Fruit fly (Drosophila melanogaster) whole organism, embryonic: ENCODE data around the gene CG32271.

Source experiments
- Antp ChIP-seq: fragments of 200-800 bp; sonication (Bioruptor generic); optimal IDR thresholded peaks from 3 replicates; lab custom pipeline; 2016; ENCODE audit warnings: missing biosample characterization, missing genetic modification characterization
- CG10321 ChIP-seq: fragments of 200-800 bp; sonication (Bioruptor generic); IDR thresholded peaks from 2 replicates; pipeline ENCODE4 v1.3.6; 2022; ENCODE audit warnings: missing biosample characterization, missing genetic modification characterization
- CG10431 ChIP-seq: fragments of 200-800 bp; sonication (Bioruptor generic); optimal IDR thresholded peaks from 3 replicates; lab custom pipeline; 2018; ENCODE audit warnings: missing biosample characterization, mild to moderate bottlenecking, missing genetic modification characterization
- CG11398 ChIP-seq: fragments of 200-800 bp; sonication (Bioruptor generic); optimal IDR thresholded peaks from 2 replicates; lab custom pipeline; 2016; ENCODE audit warnings: missing biosample characterization, missing genetic modification characterization
- CG12219 ChIP-seq: fragments of 200-800 bp; sonication (Bioruptor generic); optimal IDR thresholded peaks from 3 replicates; lab custom pipeline; 2018; ENCODE audit warnings: missing biosample characterization, mild to moderate bottlenecking, missing genetic modification characterization
- CG13624 ChIP-seq: fragments of 200-800 bp; sonication (Bioruptor generic); optimal IDR thresholded peaks from 2 replicates; lab custom pipeline; 2016; ENCODE audit warnings: missing biosample characterization, missing genetic modification characterization
- CG15011 ChIP-seq: fragments of 200-800 bp; sonication (Bioruptor generic); optimal IDR thresholded peaks from 3 replicates; lab custom pipeline; 2018; ENCODE audit warnings: missing biosample characterization, mild to moderate bottlenecking, missing genetic modification characterization
- CG1529 ChIP-seq: fragments of 200-800 bp; sonication (Bioruptor generic); optimal IDR thresholded peaks from 3 replicates; lab custom pipeline; 2018; ENCODE audit warnings: missing biosample characterization, missing genetic modification characterization
- CG1792 ChIP-seq: fragments of 200-800 bp; sonication (Bioruptor generic); optimal IDR thresholded peaks from 2 replicates; lab custom pipeline; 2016; ENCODE audit warnings: missing biosample characterization, missing genetic modification characterization
- CG3163 ChIP-seq: fragments of 200-800 bp; sonication (Bioruptor generic); optimal IDR thresholded peaks from 3 replicates; lab custom pipeline; 2016; ENCODE audit warnings: missing biosample characterization, missing genetic modification characterization
- CG3838 ChIP-seq: fragments of 200-800 bp; sonication (Bioruptor generic); optimal IDR thresholded peaks from 3 replicates; lab custom pipeline; 2016; ENCODE audit warnings: missing biosample characterization, missing genetic modification characterization
- CG7987 ChIP-seq: fragments of 200-800 bp; sonication (Bioruptor generic); optimal IDR thresholded peaks from 2 replicates; lab custom pipeline; 2018; ENCODE audit warnings: missing biosample characterization, mild to moderate bottlenecking, missing genetic modification characterization, moderate library complexity
- CG8281 ChIP-seq: fragments of 200-800 bp; sonication (Bioruptor generic); optimal IDR thresholded peaks from 2 replicates; lab custom pipeline; 2018; ENCODE audit warnings: missing biosample characterization, mild to moderate bottlenecking, missing genetic modification characterization, moderate library complexity
- CG8290 ChIP-seq, 3 experiments: fragments of 200-800 bp; sonication (Bioruptor generic); optimal IDR thresholded peaks; 2 replicates each; lab custom pipeline; 2016 to 2019; ENCODE audit warnings: missing biosample characterization in 3 of 3, missing genetic modification characterization in 3 of 3, mild to moderate bottlenecking in 2 of 3, moderate library complexity in 1 of 3
- CG8388 ChIP-seq: fragments of 200-800 bp; sonication (Bioruptor generic); optimal IDR thresholded peaks from 2 replicates; lab custom pipeline; 2019; ENCODE audit warnings: missing biosample characterization, mild to moderate bottlenecking, missing genetic modification characterization, moderate library complexity
- CG9797 ChIP-seq: fragments of 200-800 bp; sonication (Bioruptor generic); optimal IDR thresholded peaks from 3 replicates; lab custom pipeline; 2018; ENCODE audit warnings: missing biosample characterization, mild to moderate bottlenecking, missing genetic modification characterization
- CG9932 ChIP-seq: fragments of 200-800 bp; sonication (Bioruptor generic); IDR thresholded peaks from 2 replicates; pipeline ENCODE4 v1.3.6; 2022; ENCODE audit warnings: missing biosample characterization, missing genetic modification characterization
- CkIIα-i1 ChIP-seq: fragments of 200-800 bp; sonication (Bioruptor generic); IDR thresholded peaks from 2 replicates; pipeline ENCODE4 v1.3.6; 2022; ENCODE audit warnings: missing biosample characterization, missing genetic modification characterization
- CoRest ChIP-seq: fragments of 200-800 bp; sonication (Bioruptor generic); optimal IDR thresholded peaks from 3 replicates; lab custom pipeline; 2018; ENCODE audit warnings: missing biosample characterization, mild to moderate bottlenecking, missing genetic modification characterization, moderate library complexity
- CrebB ChIP-seq: fragments of 200-800 bp; sonication (Bioruptor generic); optimal IDR thresholded peaks from 3 replicates; lab custom pipeline; 2018; ENCODE audit warnings: missing biosample characterization, mild to moderate bottlenecking, missing genetic modification characterization
- Doc3 ChIP-seq: fragments of 200-800 bp; sonication (Bioruptor generic); IDR thresholded peaks from 3 replicates; pipeline ENCODE4 v1.3.6; 2022; ENCODE audit warnings: missing biosample characterization, missing genetic modification characterization; ENCODE audit not compliant: partially characterized antibody
- E2f1 ChIP-seq: fragments of 200-800 bp; sonication (Bioruptor generic); IDR thresholded peaks from 2 replicates; pipeline ENCODE4 v1.3.6; 2022; ENCODE audit warnings: missing biosample characterization, missing genetic modification characterization
- Hr78 ChIP-seq, 2 experiments: fragments of 200-800 bp in 1 of 2; fragments of >200 bp in 1 of 2; sonication (Bioruptor generic) in 1 of 2; optimal IDR thresholded peaks; 2 replicates each; lab custom pipeline; 2017 to 2019; ENCODE audit warnings: missing biosample characterization in 2 of 2, missing genetic modification characterization in 2 of 2, mild to moderate bottlenecking in 1 of 2, moderate library complexity in 1 of 2
- Lhr ChIP-seq: fragments of 200-800 bp; sonication (Bioruptor generic); optimal IDR thresholded peaks from 3 replicates; lab custom pipeline; 2017; ENCODE audit warnings: mild to moderate bottlenecking, missing biosample characterization, missing genetic modification reagents, missing genetic modification characterization
- Lim3 ChIP-seq: fragments of 200-800 bp; sonication (Bioruptor generic); IDR thresholded peaks from 2 replicates; pipeline ENCODE4 v1.3.6; 2022; ENCODE audit warnings: missing biosample characterization, missing genetic modification characterization
- MESR4 ChIP-seq: fragments of 200-800 bp; sonication (Bioruptor generic); optimal IDR thresholded peaks from 2 replicates; lab custom pipeline; 2018; ENCODE audit warnings: missing biosample characterization, mild to moderate bottlenecking, missing genetic modification characterization, moderate library complexity
- Mad ChIP-seq: fragments of 200-800 bp; sonication (Bioruptor generic); optimal IDR thresholded peaks from 2 replicates; lab custom pipeline; 2016; ENCODE audit warnings: missing biosample characterization, missing genetic modification characterization
- Mes4 ChIP-seq: fragments of 200-800 bp; sonication (Bioruptor generic); optimal IDR thresholded peaks from 2 replicates; lab custom pipeline; 2016; ENCODE audit warnings: missing biosample characterization, missing genetic modification characterization
- Stat92E ChIP-seq, 3 experiments: fragments of >200 bp in 2 of 3; fragments of 200-800 bp in 1 of 3; sonication (Bioruptor generic) in 1 of 3; optimal IDR thresholded peaks; 2 replicates each; lab custom pipeline; 2017 to 2019; ENCODE audit warnings: missing biosample characterization in 3 of 3, missing genetic modification characterization in 3 of 3, mild to moderate bottlenecking in 1 of 3, moderate library complexity in 1 of 3
- Tbp ChIP-seq: fragments of >200 bp; optimal IDR thresholded peaks from 2 replicates; lab custom pipeline; 2018; ENCODE audit warnings: missing biosample characterization, missing genetic modification characterization
- ab ChIP-seq: fragments of 200-800 bp; sonication (Bioruptor generic); optimal IDR thresholded peaks from 2 replicates; lab custom pipeline; 2016; ENCODE audit warnings: missing biosample characterization, missing genetic modification characterization
- bbx ChIP-seq: fragments of 200-800 bp; sonication (Bioruptor generic); IDR thresholded peaks from 2 replicates; pipeline ENCODE4 v1.3.6; 2022; ENCODE audit warnings: missing biosample characterization, missing genetic modification characterization; ENCODE audit not compliant: partially characterized antibody
- chinmo ChIP-seq: fragments of 200-800 bp; sonication (Bioruptor generic); IDR thresholded peaks from 4 replicates; pipeline ENCODE4 v1.3.6; 2022; ENCODE audit warnings: missing biosample characterization, missing genetic modification characterization; ENCODE audit not compliant: partially characterized antibody
- dpn ChIP-seq, 2 experiments: fragments of 200-800 bp; sonication (Bioruptor generic); optimal IDR thresholded peaks; 3 replicates each; lab custom pipeline; 2016; ENCODE audit warnings: missing biosample characterization in 2 of 2, missing genetic modification characterization in 2 of 2
- esg ChIP-seq: fragments of 200-800 bp; sonication (Bioruptor generic); conservative IDR thresholded peaks from 2 replicates; pipeline ENCODE4 v1.3.6; 2022; ENCODE audit warnings: missing biosample characterization, missing genetic modification characterization
- eve ChIP-seq, 2 experiments: fragments of >200 bp; optimal IDR thresholded peaks; 2 replicates each; lab custom pipeline; 2017; ENCODE audit warnings: missing biosample characterization in 2 of 2, missing genetic modification characterization in 2 of 2
- gfzf ChIP-seq: fragments of 200-800 bp; sonication (Bioruptor generic); optimal IDR thresholded peaks from 2 replicates; lab custom pipeline; 2016; ENCODE audit warnings: missing biosample characterization, mild to moderate bottlenecking, missing genetic modification characterization, moderate library complexity
- gsb ChIP-seq: fragments of 200-800 bp; sonication (Bioruptor generic); IDR thresholded peaks from 2 replicates; pipeline ENCODE4 v1.3.6; 2022; ENCODE audit warnings: missing biosample characterization, missing genetic modification characterization
- h ChIP-seq: fragments of >200 bp; optimal IDR thresholded peaks from 2 replicates; lab custom pipeline; 2017
- her ChIP-seq: fragments of 200-800 bp; sonication (Bioruptor generic); optimal IDR thresholded peaks from 2 replicates; lab custom pipeline; 2016; ENCODE audit warnings: missing biosample characterization, missing genetic modification characterization
- inv ChIP-seq: fragments of 200-800 bp; sonication (Bioruptor generic); IDR thresholded peaks from 2 replicates; pipeline ENCODE4 v1.3.6; 2022; ENCODE audit warnings: missing biosample characterization, missing genetic modification characterization; ENCODE audit not compliant: partially characterized antibody
- lmd ChIP-seq: fragments of 200-800 bp; sonication (Bioruptor generic); IDR thresholded peaks from 2 replicates; pipeline ENCODE4 v1.3.6; 2022; ENCODE audit warnings: missing biosample characterization, missing genetic modification characterization
- nom ChIP-seq: fragments of 200-800 bp; sonication (Bioruptor generic); optimal IDR thresholded peaks from 2 replicates; lab custom pipeline; 2017; ENCODE audit warnings: missing biosample characterization, missing genetic modification characterization, mild to moderate bottlenecking, moderate library complexity, missing genetic modification reagents
- otp ChIP-seq: fragments of 200-800 bp; sonication (Bioruptor generic); IDR thresholded peaks from 3 replicates; pipeline ENCODE4, ENCODE4 v1.3.6; 2022; ENCODE audit warnings: missing biosample characterization, missing genetic modification characterization
- psq ChIP-seq: fragments of 200-800 bp; sonication (Bioruptor generic); optimal IDR thresholded peaks from 2 replicates; lab custom pipeline; 2017; ENCODE audit warnings: missing biosample characterization, missing genetic modification characterization
- ranshi ChIP-seq: fragments of 200-800 bp; sonication (Bioruptor generic); IDR thresholded peaks from 2 replicates; pipeline ENCODE4 v1.3.6; 2022; ENCODE audit warnings: missing biosample characterization, missing genetic modification characterization
- rib ChIP-seq: fragments of 200-800 bp; sonication (Bioruptor generic); IDR thresholded peaks from 2 replicates; pipeline ENCODE4 v1.3.6; 2022; ENCODE audit warnings: missing biosample characterization, missing genetic modification characterization
- slbo ChIP-seq: fragments of 200-800 bp; sonication (Bioruptor generic); IDR thresholded peaks from 2 replicates; pipeline ENCODE4 v1.3.6; 2022; ENCODE audit warnings: missing biosample characterization, missing genetic modification characterization
- sob ChIP-seq: fragments of 200-800 bp; sonication (Bioruptor generic); IDR thresholded peaks from 2 replicates; pipeline ENCODE4 v1.3.6; 2022; ENCODE audit warnings: missing biosample characterization, missing genetic modification characterization
- zen2 ChIP-seq: fragments of 200-800 bp; sonication (Bioruptor generic); IDR thresholded peaks from 3 replicates; pipeline ENCODE4 v1.3.6; 2022; ENCODE audit warnings: missing biosample characterization, missing genetic modification characterization; ENCODE audit not compliant: partially characterized antibody

The CG32271 gene

DNA sequence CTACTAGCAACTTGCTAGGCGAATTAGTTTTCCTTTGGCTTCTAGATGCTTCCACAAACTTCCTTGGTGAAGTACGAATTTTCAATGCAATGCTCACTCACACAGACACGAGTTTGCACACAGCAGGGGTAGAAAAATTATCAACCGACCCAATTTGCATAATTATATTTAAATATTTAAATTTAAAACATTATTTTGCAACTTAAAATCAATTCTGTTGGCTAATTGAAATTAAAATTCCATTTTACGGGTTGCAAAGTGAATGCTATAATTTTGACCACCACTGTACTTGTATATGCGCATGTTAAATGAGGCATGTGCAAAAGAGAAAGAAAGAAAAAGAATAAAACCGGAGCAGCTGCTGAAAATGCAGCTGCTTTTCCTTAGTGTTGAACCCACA, 8.9 kb downstream of the CG32271 start (continued):
- TF ChIP-seq chinmo (no peak), psq (GFP tag; lab: Kevin White, UChicago) (peak; percentile 75), ab (no peak), h (no peak), Antp (peak; percentile 39), gfzf (no peak), otp (GFP tag; lab: Robert Waterston, UW) (peak; percentile 92; the same call in 2 of the 3 replicates), Lhr (GFP tag; lab: Kevin White, UChicago) (peak; percentile 78), CG8290 (GFP tag; optimal IDR thresholded peaks at IDR 0.05; lab: Kevin White, UChicago) (peak; percentile 75), CG8290 (tag; optimal IDR thresholded peaks at IDR 0.05; lab: Kevin White, UChicago) (peak in 1 of 2 experiments; percentile 82), nom (GFP tag; lab: Kevin White, UChicago) (peak; percentile 62), dpn (GFP tag; optimal IDR thresholded peaks at IDR 0.05; lab: Kevin White, UChicago) (peak; percentile 40 to 92), sob (peak; percentile 95), rib (GFP tag; lab: Robert Waterston, UW) (peak; percentile 90), Doc3 (GFP tag; lab: Robert Waterston, UW) (no peak), CrebB (tag; lab: Kevin White, UChicago) (peak; percentile 79), inv (no peak), CG9797 (GFP tag; lab: Kevin White, UChicago) (peak; percentile 30), Mad (GFP tag; lab: Kevin White, UChicago) (peak; percentile 81), her (GFP tag; lab: Kevin White, UChicago) (no peak), CG1792 (GFP tag; lab: Kevin White, UChicago) (peak; percentile 50), Mes4 (peak; percentile 8), CG9932 (peak; percentile 81), bbx (no peak), lmd (GFP tag; lab: Robert Waterston, UW) (peak; percentile 94), CoRest (tag; lab: Kevin White, UChicago) (peak; percentile 92), E2f1 (GFP tag; lab: Robert Waterston, UW) (peak; percentile 94), slbo (GFP tag; lab: Robert Waterston, UW) (peak; percentile 94), CG8388 (GFP tag; lab: Kevin White, UChicago) (peak; percentile 95), CG8281 (tag; lab: Kevin White, UChicago) (peak; percentile 77), gsb (GFP tag; lab: Robert Waterston, UW) (peak; percentile 93), CG11398 (GFP tag; lab: Kevin White, UChicago) (peak; percentile 13), CG3163 (GFP tag; lab: Kevin White, UChicago) (no peak), zen2 (GFP tag; lab: Robert Waterston, UW) (no peak), Hr78 (GFP tag; optimal IDR thresholded peaks at IDR 0.05; lab: Kevin White, UChicago) (peak in 1 of 2 experiments; percentile 70), CG12219 (GFP tag; lab: Kevin White, UChicago) (peak; percentile 92), eve (GFP tag; optimal IDR thresholded peaks at IDR 0.05; lab: Kevin White, UChicago) (no peak), CG7987 (GFP tag; lab: Kevin White, UChicago) (peak; percentile 89), CG15011 (peak; percentile 83), MESR4 (GFP tag; lab: Kevin White, UChicago) (peak; percentile 40), CG1529 (GFP tag; lab: Kevin White, UChicago) (peak; percentile 88), CG3838 (GFP tag; lab: Kevin White, UChicago) (peak; percentile 56), CG13624 (GFP tag; lab: Kevin White, UChicago) (peak; percentile 23), Tbp (GFP tag; lab: Kevin White, UChicago) (no peak), Stat92E (GFP tag; optimal IDR thresholded peaks at IDR 0.05; lab: Kevin White, UChicago) (no peak), CG10321 (peak; percentile 76), Lim3 (GFP tag; lab: Robert Waterston, UW) (peak; percentile 55), esg (GFP tag; lab: Robert Waterston, UW) (peak; percentile 89), CkIIα-i1 (GFP tag; lab: Robert Waterston, UW) (0 out of 2 replicates have a peak, but pooled peaks have one; percentile 15), ranshi (GFP tag; lab: Robert Waterston, UW) (peak; percentile 95), CG10431 (GFP tag; lab: Kevin White, UChicago) (peak; percentile 71)
